Worm (Caenorhabditis elegans) whole organism, L1 larva: ENCODE results near the gene btb-4.
"Not testable (repeated sequence)": the region's sequence is repeated elsewhere in the genome, so short reads cannot be mapped to it uniquely, and the experiment has no call there.

ENCODE experiments used
- C34B4.2 ChIP-seq: sonication (generic microtip); optimal IDR thresholded peaks from 2 replicates; lab custom pipeline; 2017; ENCODE audit warnings: mild to moderate bottlenecking, missing genetic modification characterization, missing compliant biosample characterization
- alr-1 ChIP-seq: fragments of 200-800 bp; sonication (Bioruptor generic); optimal IDR thresholded peaks from 2 replicates; lab custom pipeline; 2018; ENCODE audit warnings: borderline replicate concordance, mild to moderate bottlenecking, missing genetic modification characterization, missing compliant biosample characterization
- blmp-1 ChIP-seq: fragments of 150-350 bp; optimal IDR thresholded peaks from 2 replicates; lab custom pipeline; 2014; ENCODE audit warnings: missing biosample characterization, missing genetic modification characterization
- ceh-8 ChIP-seq: fragments of 200-800 bp; sonication (Bioruptor generic); optimal IDR thresholded peaks from 2 replicates; lab custom pipeline; 2018; ENCODE audit warnings: mild to moderate bottlenecking, missing genetic modification characterization, moderate library complexity, missing compliant biosample characterization
- ceh-82 ChIP-seq, 3 experiments: fragments of 150-350 bp in 1 of 3; sonication (generic microtip) in 2 of 3; optimal IDR thresholded peaks; 2 replicates each; lab custom pipeline; 2014 to 2017; ENCODE audit warnings: missing biosample characterization in 3 of 3, missing genetic modification characterization in 3 of 3
- ceh-90 ChIP-seq: sonication (generic microtip); optimal IDR thresholded peaks from 2 replicates; lab custom pipeline; 2016; ENCODE audit warnings: missing genetic modification characterization, missing compliant biosample characterization
- ces-1 ChIP-seq: fragments of 150-350 bp; optimal IDR thresholded peaks from 2 replicates; lab custom pipeline; 2014; ENCODE audit warnings: missing biosample characterization, missing genetic modification reagents, missing genetic modification characterization
- dsc-1 ChIP-seq: sonication (generic microtip); optimal IDR thresholded peaks from 2 replicates; lab custom pipeline; 2016; ENCODE audit warnings: mild to moderate bottlenecking, missing genetic modification characterization, missing compliant biosample characterization
- efl-1 ChIP-seq, 4 experiments: fragments of 150-350 bp; optimal IDR thresholded peaks in 3 of 4; peaks in 1 of 4; 1 replicate in 1 of 4; 2 replicates in 3 of 4; lab custom pipeline; 2014; ENCODE audit warnings: missing biosample characterization in 2 of 4, missing genetic modification characterization in 2 of 4, missing genetic modification reagents in 2 of 4
- egl-27 ChIP-seq, 2 experiments: fragments of 150-350 bp in 1 of 2; sonication (generic microtip); optimal IDR thresholded peaks; 3 replicates each; lab custom pipeline; 2017 to 2018; ENCODE audit warnings: missing biosample characterization in 2 of 2, missing genetic modification characterization in 2 of 2, missing genetic modification reagents in 2 of 2
- elt-2 ChIP-seq: sonication (generic microtip); optimal IDR thresholded peaks from 2 replicates; lab custom pipeline; 2016; ENCODE audit warnings: missing genetic modification characterization, mild to moderate bottlenecking, inconsistent platforms, missing compliant biosample characterization, missing genetic modification reagents
- elt-3 ChIP-seq, 6 experiments: fragments of 150-350 bp in 1 of 6; sonication (generic microtip); optimal IDR thresholded peaks; 2 replicates each; lab custom pipeline; 2017 to 2018; ENCODE audit warnings: missing biosample characterization in 6 of 6, missing genetic modification characterization in 6 of 6, inconsistent platforms in 1 of 6
- ets-5 ChIP-seq: fragments of 200-800 bp; sonication (Bioruptor generic); IDR thresholded peaks from 2 replicates; pipeline ENCODE4 v1.3.6; 2022; ENCODE audit warnings: missing genetic modification characterization, missing compliant biosample characterization
- fkh-4 ChIP-seq: sonication (generic microtip); optimal IDR thresholded peaks from 2 replicates; lab custom pipeline; 2016; ENCODE audit warnings: missing compliant biosample characterization, missing genetic modification characterization, borderline replicate concordance
- fkh-8 ChIP-seq: sonication (generic microtip); optimal IDR thresholded peaks from 2 replicates; lab custom pipeline; 2016; ENCODE audit warnings: mild to moderate bottlenecking, missing genetic modification characterization, missing compliant biosample characterization
- hlh-4 ChIP-seq: sonication (generic microtip); optimal IDR thresholded peaks from 2 replicates; lab custom pipeline; 2016; ENCODE audit warnings: mild to moderate bottlenecking, missing genetic modification characterization, missing compliant biosample characterization
- hpl-2 ChIP-seq: fragments of 150-350 bp; optimal IDR thresholded peaks from 2 replicates; lab custom pipeline; 2014; ENCODE audit warnings: missing biosample characterization, missing genetic modification reagents, missing genetic modification characterization
- isw-1 ChIP-seq: fragments of 200-800 bp; sonication (Bioruptor generic); IDR thresholded peaks from 2 replicates; pipeline ENCODE4 v1.3.6; 2022; ENCODE audit warnings: missing genetic modification characterization, missing compliant biosample characterization
- lin-35 ChIP-seq, 2 experiments: fragments of 150-350 bp; optimal IDR thresholded peaks; 2 replicates each; lab custom pipeline; 2014; ENCODE audit warnings: missing biosample characterization in 2 of 2, missing genetic modification characterization in 2 of 2, missing genetic modification reagents in 2 of 2
- mab-9 ChIP-seq: fragments of 200-800 bp; sonication (Bioruptor generic); IDR thresholded peaks from 2 replicates; pipeline ENCODE4 v1.3.6; 2022; ENCODE audit warnings: missing genetic modification reagents, missing genetic modification characterization, missing compliant biosample characterization
- mdl-1 ChIP-seq, 2 experiments: fragments of 150-350 bp; optimal IDR thresholded peaks; 2 replicates each; lab custom pipeline; 2014 to 2017; ENCODE audit warnings: missing biosample characterization in 2 of 2, missing genetic modification characterization in 2 of 2, inconsistent platforms in 1 of 2
- mep-1 ChIP-seq: fragments of 150-350 bp; optimal IDR thresholded peaks from 2 replicates; lab custom pipeline; 2014; ENCODE audit warnings: missing biosample characterization, missing genetic modification characterization
- nhr-12 ChIP-seq: sonication (generic microtip); optimal IDR thresholded peaks from 2 replicates; lab custom pipeline; 2017; ENCODE audit warnings: missing biosample characterization, missing genetic modification characterization
- nhr-19 ChIP-seq: fragments of 200-800 bp; sonication (Bioruptor generic); conservative IDR thresholded peaks from 2 replicates; pipeline ENCODE4 v1.3.6; 2022; ENCODE audit warnings: missing genetic modification characterization, missing compliant biosample characterization
- nhr-20 ChIP-seq: sonication (generic microtip); optimal IDR thresholded peaks from 2 replicates; lab custom pipeline; 2016; ENCODE audit warnings: mild to moderate bottlenecking, missing genetic modification characterization, missing compliant biosample characterization
- nhr-237 ChIP-seq: fragments of 150-350 bp; optimal IDR thresholded peaks from 2 replicates; lab custom pipeline; 2014; ENCODE audit warnings: missing biosample characterization, missing genetic modification characterization
- nhr-28 ChIP-seq: fragments of 150-350 bp; optimal IDR thresholded peaks from 2 replicates; lab custom pipeline; 2014; ENCODE audit warnings: missing biosample characterization, missing genetic modification characterization
- nhr-71 ChIP-seq: sonication (generic microtip); optimal IDR thresholded peaks from 2 replicates; lab custom pipeline; 2016; ENCODE audit warnings: mild to moderate bottlenecking, missing genetic modification characterization, moderate library complexity, missing compliant biosample characterization
- nhr-76 ChIP-seq: sonication (generic microtip); optimal IDR thresholded peaks from 2 replicates; lab custom pipeline; 2017; ENCODE audit warnings: missing biosample characterization, missing genetic modification characterization
- pag-3 ChIP-seq: sonication (generic microtip); optimal IDR thresholded peaks from 2 replicates; lab custom pipeline; 2017; ENCODE audit warnings: missing genetic modification characterization, mild to moderate bottlenecking, missing compliant biosample characterization, antibody characterized with exemption, borderline replicate concordance; ENCODE audit not compliant: insufficient read depth
- rnt-1 ChIP-seq: sonication (generic microtip); optimal IDR thresholded peaks from 2 replicates; lab custom pipeline; 2016; ENCODE audit warnings: mild to moderate bottlenecking, missing genetic modification characterization, moderate library complexity, missing compliant biosample characterization
- snu-23 ChIP-seq: sonication (generic microtip); optimal IDR thresholded peaks from 2 replicates; lab custom pipeline; 2016; ENCODE audit warnings: missing genetic modification characterization, missing compliant biosample characterization
- sox-4 ChIP-seq: sonication (generic microtip); optimal IDR thresholded peaks from 2 replicates; lab custom pipeline; 2016; ENCODE audit warnings: missing genetic modification characterization, missing compliant biosample characterization
- sptf-1 ChIP-seq: fragments of 150-350 bp; optimal IDR thresholded peaks from 2 replicates; lab custom pipeline; 2014; ENCODE audit warnings: missing biosample characterization, missing genetic modification characterization
- tbx-2 ChIP-seq: sonication (generic microtip); optimal IDR thresholded peaks from 2 replicates; lab custom pipeline; 2016; ENCODE audit warnings: missing genetic modification characterization, missing compliant biosample characterization
- unc-30 ChIP-seq: sonication (generic microtip); optimal IDR thresholded peaks from 2 replicates; lab custom pipeline; 2017; ENCODE audit warnings: missing biosample characterization, missing genetic modification characterization
- unc-86 ChIP-seq: sonication (generic microtip); optimal IDR thresholded peaks from 2 replicates; lab custom pipeline; 2016; ENCODE audit warnings: missing genetic modification characterization, missing compliant biosample characterization
- xbp-1 ChIP-seq: sonication (generic microtip); optimal IDR thresholded peaks from 2 replicates; lab custom pipeline; 2016; ENCODE audit warnings: missing genetic modification characterization, missing compliant biosample characterization
- zip-4 ChIP-seq: fragments of 200-800 bp; sonication (Bioruptor generic); optimal IDR thresholded peaks from 2 replicates; lab custom pipeline; 2018; ENCODE audit warnings: mild to moderate bottlenecking, missing genetic modification characterization, moderate library complexity, missing compliant biosample characterization
- ztf-11 ChIP-seq, 2 experiments: sonication (generic microtip); optimal IDR thresholded peaks; 2 replicates each; lab custom pipeline; 2016 to 2017; ENCODE audit warnings: missing genetic modification characterization in 2 of 2, missing biosample characterization in 1 of 2, missing compliant biosample characterization in 1 of 2

btb-4 gene

DNA sequence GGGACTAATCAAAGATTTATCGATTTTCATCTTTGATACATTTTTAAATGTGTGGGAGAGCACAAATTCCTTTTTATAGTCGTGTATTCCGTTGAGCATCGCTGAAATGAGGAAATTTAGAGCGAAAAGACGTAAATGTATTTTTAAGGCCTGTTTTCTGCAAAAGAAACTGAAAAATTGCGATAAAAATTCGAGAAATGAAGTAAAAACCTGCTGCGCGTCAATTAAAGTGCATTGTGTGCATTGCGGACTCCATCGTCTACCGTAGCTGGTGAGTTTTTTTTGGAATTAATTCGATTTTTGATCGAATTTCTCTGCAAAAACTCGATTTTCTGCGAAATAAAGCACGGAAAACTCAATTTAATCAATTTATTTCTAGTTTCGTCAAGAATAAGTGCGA, 7.2 kb downstream of the btb-4 start, which contains the start of gene bath-19:
Gene bath-19, minus strand, starts transcription at position 101 of the 400 bp plus-strand sequence.
- TF ChIP-seq ces-1 (GFP tag; lab: Kevin White, UChicago) (no peak), mab-9 (GFP tag; lab: Robert Waterston, UW) (no peak), blmp-1 (no peak), nhr-20 (tag; lab: Kevin White, UChicago) (no peak), pag-3 (tag; lab: Kevin White, UChicago) (no peak), nhr-12 (tag; lab: Kevin White, UChicago) (no peak), nhr-71 (no peak), zip-4 (GFP tag; lab: Kevin White, UChicago) (no peak), hlh-4 (no peak), nhr-28 (tag; lab: Kevin White, UChicago) (no peak), sptf-1 (tag; lab: Kevin White, UChicago) (no peak), ceh-8 (no peak), unc-86 (tag; lab: Kevin White, UChicago) (no peak), sox-4 (no peak), egl-27 (tag; optimal IDR thresholded peaks at IDR 0.05; lab: Kevin White, UChicago) (no peak)

DNA sequence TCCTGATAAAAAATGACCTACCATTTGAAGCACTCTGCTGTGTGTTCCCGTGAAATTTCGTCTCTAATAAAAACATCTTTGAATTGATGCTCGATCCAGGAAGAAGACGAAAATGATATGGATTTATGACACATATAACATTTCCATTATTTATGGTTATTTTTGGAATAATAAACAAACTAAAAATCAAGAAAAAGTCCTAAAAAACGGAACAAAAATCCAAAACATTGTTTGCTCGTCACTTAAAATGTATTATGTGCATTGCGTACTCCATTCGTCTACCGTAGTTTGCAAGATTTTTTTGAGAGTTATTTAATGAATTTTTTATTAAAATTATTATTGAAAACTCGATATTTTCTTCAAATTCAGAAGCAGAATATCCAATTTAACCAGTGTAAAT, 10.3 kb downstream of the btb-4 start, which contains the start of gene bath-20:
Gene bath-20, minus strand, starts transcription at position 101 of the 400 bp plus-strand sequence.
- TF ChIP-seq hpl-2 (GFP tag; lab: Kevin White, UChicago) (no peak), efl-1 (optimal IDR thresholded peaks at IDR 0.05; lab: Kevin White, UChicago) (no peak), efl-1 (GFP tag; optimal IDR thresholded peaks at IDR 0.05 in 1 of 2; lab: Kevin White, UChicago) (peak in 1 of 2 experiments; percentile 41)

DNA sequence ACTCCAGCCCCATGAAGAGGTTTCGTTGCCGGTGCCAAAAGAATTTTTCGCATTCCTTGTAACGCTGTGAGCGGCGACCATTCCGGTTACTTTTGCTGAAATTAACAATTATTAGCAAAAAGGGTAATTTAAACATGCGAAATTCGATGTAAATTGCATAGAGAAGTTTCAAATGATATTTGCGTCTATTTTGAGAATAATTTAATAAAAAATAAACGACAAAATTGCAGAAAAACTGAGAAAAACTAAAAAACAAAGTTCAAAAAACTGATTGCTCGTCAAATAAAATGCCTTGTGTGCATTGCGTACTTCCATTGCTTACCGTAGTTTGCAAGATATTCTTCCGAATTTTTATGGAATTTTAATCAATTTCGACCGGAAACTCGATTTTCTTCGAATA, 13.4 kb downstream of the btb-4 start, which contains the start of gene bath-24:
Gene bath-24, minus strand, starts transcription at position 101 of the 400 bp plus-strand sequence.
- TF ChIP-seq ceh-8 = no peak

DNA sequence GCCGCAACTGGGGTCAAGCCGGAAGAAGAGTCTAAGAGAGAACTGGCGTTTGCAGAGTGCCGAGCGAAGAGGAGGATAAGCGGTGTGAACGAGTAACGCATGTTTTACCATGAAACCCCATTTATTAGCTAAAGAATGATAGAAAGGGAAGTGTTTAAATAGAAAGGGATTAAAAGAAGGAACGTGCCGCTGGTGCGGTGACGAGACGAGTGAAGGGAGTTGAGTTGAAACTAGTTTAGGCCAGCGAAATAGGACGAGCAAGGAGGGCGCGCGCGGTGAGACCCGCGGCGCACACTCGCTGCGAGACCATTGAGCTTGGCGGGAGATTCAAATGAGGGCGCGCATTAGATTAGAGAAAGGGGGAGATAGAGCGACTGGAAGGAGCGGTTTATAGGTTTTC, 14.4 kb downstream of the btb-4 start, which contains the start of gene math-1:
Gene math-1, minus strand, starts transcription at position 101 of the 400 bp plus-strand sequence.
- not testable (repeated sequence) for TF ChIP-seq nhr-237 (tag; lab: Kevin White, UChicago); elt-3 (tag; optimal IDR thresholded peaks at IDR 0.05; lab: Kevin White, UChicago); nhr-71

DNA sequence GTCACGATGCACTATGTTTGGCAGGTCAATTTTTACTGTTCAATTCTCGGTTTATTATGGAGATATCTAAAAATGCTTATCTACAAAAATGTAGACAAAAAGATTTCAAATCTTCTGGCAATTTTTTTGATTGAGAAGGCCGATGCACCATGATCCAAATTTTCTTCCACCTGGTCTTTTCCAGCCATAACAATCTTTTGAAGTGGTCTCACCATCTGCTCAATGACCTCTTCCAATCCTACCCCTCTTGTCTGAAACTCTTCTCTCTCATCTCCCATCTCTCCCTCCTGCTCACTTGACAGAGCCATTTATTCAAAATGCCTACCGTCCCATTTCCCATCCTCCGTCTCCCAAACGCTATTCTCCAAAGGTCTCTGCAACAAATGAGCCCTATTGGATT, 19.3 kb downstream of the btb-4 start, which contains the start of gene fbxb-35:
Gene fbxb-35, plus strand, starts transcription at position 301 of the 400 bp plus-strand sequence.
- TF ChIP-seq alr-1 (tag; lab: Kevin White, UChicago) (no peak), ztf-11 (tag; optimal IDR thresholded peaks at IDR 0.05; lab: Kevin White, UChicago) (no peak), efl-1 (optimal IDR thresholded peaks at IDR 0.05; lab: Kevin White, UChicago) (no peak), efl-1 (GFP tag; optimal IDR thresholded peaks at IDR 0.05 in 1 of 2; lab: Kevin White, UChicago) (peak in 1 of 2 experiments; percentile 77), ets-5 (no peak), mdl-1 (tag; optimal IDR thresholded peaks at IDR 0.05; lab: Kevin White, UChicago) (no peak), unc-30 (tag; lab: Kevin White, UChicago) (no peak)

DNA sequence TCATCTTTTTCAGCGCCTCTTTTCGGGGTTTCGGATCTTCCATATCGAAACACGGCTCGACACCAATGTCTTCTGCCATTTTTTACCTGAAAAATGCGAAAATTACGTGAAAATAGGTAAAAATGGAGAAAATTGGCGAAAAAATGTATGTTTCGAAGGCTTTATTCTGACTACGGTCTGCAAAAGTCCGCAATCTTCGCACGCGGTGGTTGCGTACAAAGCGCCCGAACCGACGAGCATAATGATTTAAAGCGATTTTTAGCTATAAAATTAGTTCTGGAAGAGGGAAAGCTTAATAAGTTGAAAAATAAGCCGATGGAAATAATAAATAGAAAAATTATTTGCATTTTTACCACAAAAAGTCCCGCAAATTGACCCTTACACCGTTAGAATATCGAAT, 26.9 kb downstream of the btb-4 start, which contains the start of gene F07E5.5:
Gene F07E5.5, minus strand, starts transcription at position 86 of the 400 bp plus-strand sequence.
- TF ChIP-seq fkh-4 (no peak), C34B4.2 (no peak), ceh-82 (tag; optimal IDR thresholded peaks at IDR 0.05; lab: Kevin White, UChicago) (peak; percentile 19 to 66 (median 64)), mep-1 (tag; lab: Kevin White, UChicago) (peak; percentile 77), ceh-8 (no peak), isw-1 (GFP tag; lab: Robert Waterston, UW) (peak; percentile 25), dsc-1 (tag; lab: Kevin White, UChicago) (no peak), xbp-1 (tag; lab: Kevin White, UChicago) (peak; percentile 45), nhr-76 (no peak), elt-2 (peak; percentile 28), snu-23 (GFP tag; lab: Kevin White, UChicago) (no peak), pag-3 (tag; lab: Kevin White, UChicago) (no peak), fkh-8 (tag; lab: Kevin White, UChicago) (peak; percentile 43), nhr-19 (GFP tag; lab: Robert Waterston, UW) (peak; percentile 49), efl-1 (optimal IDR thresholded peaks at IDR 0.05; lab: Kevin White, UChicago) (peak; percentile 75 to 78), efl-1 (GFP tag; optimal IDR thresholded peaks at IDR 0.05 in 1 of 2; lab: Kevin White, UChicago) (peak; percentile 75 to 97), tbx-2 (tag; lab: Kevin White, UChicago) (no peak), rnt-1 (no peak), nhr-28 (tag; lab: Kevin White, UChicago) (no peak), lin-35 (GFP tag; optimal IDR thresholded peaks at IDR 0.05; lab: Kevin White, UChicago) (peak; percentile 61 to 77), unc-86 (tag; lab: Kevin White, UChicago) (peak; percentile 10), ceh-90 (tag; lab: Kevin White, UChicago) (no peak)
